Worm (Caenorhabditis elegans) whole organism, L1 larva: Measurements from ENCODE around the gene srh-146.

Experiments
- F16B12.6 ChIP-seq: fragments of 150-350 bp; optimal IDR thresholded peaks from 2 replicates; lab custom pipeline; 2014; ENCODE audit warnings: missing biosample characterization, missing genetic modification characterization
- aha-1 ChIP-seq: fragments of 150-350 bp; optimal IDR thresholded peaks from 2 replicates; lab custom pipeline; 2014; ENCODE audit warnings: missing biosample characterization, missing genetic modification characterization
- ama-1 ChIP-seq: fragments of 150-350 bp; optimal IDR thresholded peaks from 2 replicates; lab custom pipeline; 2014
- blmp-1 ChIP-seq: fragments of 150-350 bp; optimal IDR thresholded peaks from 2 replicates; lab custom pipeline; 2014; ENCODE audit warnings: missing biosample characterization, missing genetic modification characterization
- ceh-63 ChIP-seq: fragments of 200-800 bp; sonication (Bioruptor generic); optimal IDR thresholded peaks from 2 replicates; lab custom pipeline; 2018; ENCODE audit warnings: mild to moderate bottlenecking, missing genetic modification characterization, missing compliant biosample characterization
- dpl-1 ChIP-seq, 3 experiments: fragments of 150-350 bp in 2 of 3; sonication (generic microtip) in 1 of 3; optimal IDR thresholded peaks; 2 replicates each; lab custom pipeline; 2014 to 2017; ENCODE audit warnings: missing biosample characterization in 3 of 3, missing genetic modification characterization in 3 of 3, missing genetic modification reagents in 3 of 3
- efl-1 ChIP-seq, 4 experiments: fragments of 150-350 bp; optimal IDR thresholded peaks in 3 of 4; peaks in 1 of 4; 1 replicate in 1 of 4; 2 replicates in 3 of 4; lab custom pipeline; 2014; ENCODE audit warnings: missing biosample characterization in 2 of 4, missing genetic modification characterization in 2 of 4, missing genetic modification reagents in 2 of 4
- elt-2 ChIP-seq: sonication (generic microtip); optimal IDR thresholded peaks from 2 replicates; lab custom pipeline; 2016; ENCODE audit warnings: missing genetic modification characterization, mild to moderate bottlenecking, inconsistent platforms, missing compliant biosample characterization, missing genetic modification reagents
- ets-5 ChIP-seq: fragments of 200-800 bp; sonication (Bioruptor generic); IDR thresholded peaks from 2 replicates; pipeline ENCODE4 v1.3.6; 2022; ENCODE audit warnings: missing genetic modification characterization, missing compliant biosample characterization
- fkh-10 ChIP-seq: sonication (generic microtip); optimal IDR thresholded peaks from 2 replicates; lab custom pipeline; 2017; ENCODE audit warnings: missing biosample characterization, missing genetic modification reagents, missing genetic modification characterization
- fkh-8 ChIP-seq: sonication (generic microtip); optimal IDR thresholded peaks from 2 replicates; lab custom pipeline; 2016; ENCODE audit warnings: mild to moderate bottlenecking, missing genetic modification characterization, missing compliant biosample characterization
- fos-1 ChIP-seq: fragments of 150-350 bp; optimal IDR thresholded peaks from 2 replicates; lab custom pipeline; 2014; ENCODE audit warnings: missing biosample characterization, missing genetic modification characterization
- hlh-4 ChIP-seq: sonication (generic microtip); optimal IDR thresholded peaks from 2 replicates; lab custom pipeline; 2016; ENCODE audit warnings: mild to moderate bottlenecking, missing genetic modification characterization, missing compliant biosample characterization
- lin-35 ChIP-seq, 2 experiments: fragments of 150-350 bp; optimal IDR thresholded peaks; 2 replicates each; lab custom pipeline; 2014; ENCODE audit warnings: missing biosample characterization in 2 of 2, missing genetic modification characterization in 2 of 2, missing genetic modification reagents in 2 of 2
- lin-39 ChIP-seq: fragments of 150-350 bp; optimal IDR thresholded peaks from 2 replicates; lab custom pipeline; 2014; ENCODE audit warnings: missing biosample characterization, missing genetic modification reagents, missing genetic modification characterization
- lir-3 ChIP-seq: sonication (generic microtip); optimal IDR thresholded peaks from 2 replicates; lab custom pipeline; 2016; ENCODE audit warnings: mild to moderate bottlenecking, missing genetic modification characterization, moderate library complexity, missing compliant biosample characterization; ENCODE audit not compliant: poor library complexity
- lsy-2 ChIP-seq, 2 experiments: fragments of 150-350 bp; optimal IDR thresholded peaks; 2 replicates each; lab custom pipeline; 2014; ENCODE audit warnings: missing biosample characterization in 2 of 2, missing genetic modification characterization in 2 of 2
- nhr-11 ChIP-seq: fragments of 150-350 bp; optimal IDR thresholded peaks from 2 replicates; lab custom pipeline; 2014; ENCODE audit warnings: missing biosample characterization, missing genetic modification characterization
- nhr-47 ChIP-seq: sonication (generic microtip); optimal IDR thresholded peaks from 2 replicates; lab custom pipeline; 2016; ENCODE audit warnings: mild to moderate bottlenecking, missing genetic modification characterization, moderate library complexity, missing compliant biosample characterization
- nhr-76 ChIP-seq: sonication (generic microtip); optimal IDR thresholded peaks from 2 replicates; lab custom pipeline; 2017; ENCODE audit warnings: missing biosample characterization, missing genetic modification characterization
- nhr-84 ChIP-seq: sonication (generic microtip); optimal IDR thresholded peaks from 2 replicates; lab custom pipeline; 2017; ENCODE audit warnings: missing biosample characterization, missing genetic modification characterization
- pqm-1 ChIP-seq: sonication (generic microtip); optimal IDR thresholded peaks from 3 replicates; lab custom pipeline; 2017; ENCODE audit warnings: missing biosample characterization, missing genetic modification characterization
- rnt-1 ChIP-seq: sonication (generic microtip); optimal IDR thresholded peaks from 2 replicates; lab custom pipeline; 2016; ENCODE audit warnings: mild to moderate bottlenecking, missing genetic modification characterization, moderate library complexity, missing compliant biosample characterization
- snpc-4 ChIP-seq: fragments of 150-350 bp; optimal IDR thresholded peaks from 2 replicates; lab custom pipeline; 2014; ENCODE audit warnings: missing biosample characterization, missing genetic modification characterization
- snu-23 ChIP-seq: sonication (generic microtip); optimal IDR thresholded peaks from 2 replicates; lab custom pipeline; 2016; ENCODE audit warnings: missing genetic modification characterization, missing compliant biosample characterization
- sptf-1 ChIP-seq: fragments of 150-350 bp; optimal IDR thresholded peaks from 2 replicates; lab custom pipeline; 2014; ENCODE audit warnings: missing biosample characterization, missing genetic modification characterization
- swsn-7 ChIP-seq: sonication (generic microtip); optimal IDR thresholded peaks from 2 replicates; lab custom pipeline; 2016; ENCODE audit warnings: missing genetic modification characterization, missing compliant biosample characterization
- tbx-2 ChIP-seq: sonication (generic microtip); optimal IDR thresholded peaks from 2 replicates; lab custom pipeline; 2016; ENCODE audit warnings: missing genetic modification characterization, missing compliant biosample characterization
- unc-30 ChIP-seq: sonication (generic microtip); optimal IDR thresholded peaks from 2 replicates; lab custom pipeline; 2017; ENCODE audit warnings: missing biosample characterization, missing genetic modification characterization
- zag-1 ChIP-seq: fragments of 150-350 bp; optimal IDR thresholded peaks from 2 replicates; lab custom pipeline; 2014; ENCODE audit warnings: missing biosample characterization, missing genetic modification characterization

The srh-146 gene

DNA sequence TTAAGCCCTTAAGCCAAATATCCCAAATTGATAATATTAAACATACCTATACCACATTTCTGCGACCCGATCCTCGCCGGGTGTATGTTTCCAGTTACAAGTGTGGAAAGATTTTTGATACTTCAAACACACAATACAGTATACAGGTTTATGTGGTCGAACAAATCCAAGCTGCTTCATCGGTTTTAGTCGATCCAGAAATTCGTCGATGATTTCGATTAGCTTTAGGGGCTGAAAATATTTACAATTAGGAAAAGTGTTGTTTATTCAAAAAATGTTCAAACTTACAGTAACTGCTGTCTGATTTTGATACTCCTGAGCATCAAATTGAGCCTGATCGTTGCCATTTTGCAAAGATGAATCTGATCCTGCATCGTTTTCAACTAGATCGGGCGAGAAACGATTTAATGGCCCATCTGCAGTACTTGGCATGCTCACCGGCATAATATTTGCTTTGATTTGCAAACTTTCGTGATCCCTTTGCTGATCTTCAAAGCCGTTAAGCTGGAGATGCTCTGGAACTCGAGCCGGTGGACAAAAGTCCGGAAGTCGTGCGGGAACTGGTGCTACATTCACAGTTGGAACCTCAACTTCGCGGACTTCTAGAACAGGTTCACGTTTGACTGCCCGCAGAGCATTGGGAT is 37.7 kb upstream of the srh-146 start:
- no peak for TF ChIP-seq efl-1 (optimal IDR thresholded peaks at IDR 0.05; lab: Kevin White, UChicago)
- TF ChIP-seq efl-1 (GFP tag; optimal IDR thresholded peaks at IDR 0.05 in 1 of 2; lab: Kevin White, UChicago), result peak in 1 of 2 experiments; percentile 15
- no peak for TF ChIP-seq ama-1 (lab: Kevin White, UChicago)

DNA sequence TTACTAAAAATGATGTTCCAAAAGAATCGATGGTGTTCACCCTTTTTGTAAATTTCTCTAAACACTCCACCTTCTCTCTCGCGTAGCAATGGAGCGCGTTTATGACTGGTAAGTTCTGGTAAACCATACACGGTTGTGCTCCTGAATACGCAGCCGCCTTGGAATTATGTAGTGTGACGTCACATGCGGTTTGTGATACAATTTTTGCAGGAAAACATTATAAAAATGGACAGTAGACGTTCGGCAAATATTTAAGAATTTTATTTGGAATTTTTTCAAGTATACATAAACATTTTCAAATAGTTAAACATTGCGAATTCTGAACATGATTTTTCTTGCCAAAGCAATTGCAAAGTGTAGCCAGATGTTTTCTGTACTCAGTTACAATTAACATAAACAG is 36.5 kb upstream of the srh-146 start, which contains the start of gene F37B4.10:
TSS of gene F37B4.10 (minus strand) at position 101 of the 400 bp plus-strand sequence.
- TF ChIP-seq dpl-1 (GFP tag; optimal IDR thresholded peaks at IDR 0.05; lab: Kevin White, UChicago), result peak in 1 of 3 experiments; percentile 11
- no peak for TF ChIP-seq nhr-84
- no peak for TF ChIP-seq nhr-76 (tag; lab: Kevin White, UChicago)
- no peak for TF ChIP-seq elt-2 (tag; lab: Kevin White, UChicago)
- TF ChIP-seq swsn-7 (tag; lab: Kevin White, UChicago), result no peak
- TF ChIP-seq zag-1 (tag; lab: Kevin White, UChicago), result no peak
- no peak for TF ChIP-seq F16B12.6 (tag; lab: Kevin White, UChicago)
- TF ChIP-seq hlh-4 (tag; lab: Kevin White, UChicago), result no peak
- peak; percentile 8 to 18 for TF ChIP-seq efl-1 (optimal IDR thresholded peaks at IDR 0.05; lab: Kevin White, UChicago)
- TF ChIP-seq efl-1 (GFP tag; optimal IDR thresholded peaks at IDR 0.05 in 1 of 2; lab: Kevin White, UChicago), result no peak
- TF ChIP-seq fkh-10 (GFP tag; lab: Kevin White, UChicago), result no peak
- peak; percentile 15 to 22 for TF ChIP-seq lin-35 (GFP tag; optimal IDR thresholded peaks at IDR 0.05; lab: Kevin White, UChicago)
- TF ChIP-seq fkh-8 (tag; lab: Kevin White, UChicago), result no peak
- no peak for TF ChIP-seq nhr-47
- TF ChIP-seq rnt-1 (tag; lab: Kevin White, UChicago), result no peak
- TF ChIP-seq snpc-4 (tag; lab: Kevin White, UChicago), result no peak
- TF ChIP-seq lsy-2 (tag; optimal IDR thresholded peaks at IDR 0.05; lab: Kevin White, UChicago), result peak in 1 of 2 experiments; percentile 11
- TF ChIP-seq, all 84 proteins: peak for 4

DNA sequence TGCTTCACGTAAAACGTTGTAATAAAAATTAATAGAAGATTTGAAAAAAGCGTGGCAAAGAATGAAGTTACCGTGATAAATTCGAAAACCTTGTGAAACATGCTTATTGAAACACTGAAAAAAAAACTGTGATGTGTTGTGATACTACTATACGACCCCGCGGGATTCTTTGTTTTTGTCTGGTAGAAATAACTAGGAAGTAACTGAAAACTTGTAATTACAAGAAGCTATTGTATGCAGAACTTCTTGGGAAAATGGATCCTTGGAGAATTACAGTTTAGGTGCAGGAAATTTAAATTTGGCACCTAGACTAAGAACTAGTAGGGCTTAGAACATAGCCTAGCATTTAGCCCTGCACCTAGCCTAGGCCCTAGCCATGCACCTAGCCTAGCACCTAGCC is 34.2 kb upstream of the srh-146 start, which contains the start of gene str-39:
TSS of gene str-39 (minus strand) at position 101 of the 400 bp plus-strand sequence.
- TF ChIP-seq snu-23 (no peak), sptf-1 (tag; lab: Kevin White, UChicago) (no peak), tbx-2 (tag; lab: Kevin White, UChicago) (no peak), fos-1 (no peak), blmp-1 (tag; lab: Kevin White, UChicago) (no peak), unc-30 (no peak), ceh-63 (GFP tag; lab: Kevin White, UChicago) (no peak)

DNA sequence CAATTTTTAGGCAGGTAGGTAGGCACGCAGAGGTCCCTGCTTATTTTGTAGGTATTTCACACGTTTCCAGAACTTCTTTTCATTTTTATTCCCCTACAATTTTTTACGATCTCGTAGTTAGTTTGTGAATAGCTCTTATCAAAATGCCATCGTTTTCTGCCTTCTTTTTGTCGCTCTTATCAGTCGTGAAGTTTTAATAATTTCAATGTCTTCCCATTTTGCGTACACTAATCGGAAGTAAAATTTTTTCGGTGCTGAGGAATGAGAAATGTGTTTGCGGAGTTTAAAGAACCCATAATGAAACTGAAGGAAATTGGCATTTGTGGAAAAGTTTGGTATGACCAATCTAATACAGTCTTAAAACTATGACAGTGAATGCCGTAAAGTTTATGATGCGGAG is 33.7 kb upstream of the srh-146 start:
- peak; percentile 53 for TF ChIP-seq elt-2 (tag; lab: Kevin White, UChicago)
- no peak for TF ChIP-seq pqm-1 (tag; lab: Kevin White, UChicago)

DNA sequence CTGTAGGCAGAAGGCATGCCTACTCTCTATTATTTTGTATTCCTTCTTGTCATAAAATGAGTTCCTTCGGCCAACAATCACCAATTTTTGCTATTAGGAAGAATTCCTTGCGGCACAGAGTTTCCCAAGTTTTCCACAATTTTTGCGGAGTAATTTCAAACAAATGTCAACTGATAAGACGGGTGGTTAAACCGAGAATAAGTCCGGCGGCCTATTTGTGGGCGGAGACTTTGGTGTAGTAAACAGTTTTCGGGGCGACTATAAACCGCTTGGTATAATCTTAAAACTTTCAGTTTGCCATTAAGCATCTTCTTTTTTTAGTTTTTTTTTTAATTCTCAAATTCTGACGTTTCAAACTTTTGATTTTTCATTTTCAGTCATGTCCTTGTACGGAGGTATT is 33.0 kb upstream of the srh-146 start, which contains the start of gene ifc-1:
TSS of gene ifc-1 (plus strand) at position 378 of the 400 bp plus-strand sequence.
- TF ChIP-seq nhr-84 (no peak), fos-1 (no peak), aha-1 (tag; lab: Kevin White, UChicago) (no peak), ceh-63 (GFP tag; lab: Kevin White, UChicago) (no peak), ama-1 (lab: Kevin White, UChicago) (no peak), nhr-11 (tag; lab: Kevin White, UChicago) (no peak), lir-3 (tag; lab: Kevin White, UChicago) (no peak), ets-5 (GFP tag; lab: Robert Waterston, UW) (no peak), nhr-47 (no peak), fkh-8 (tag; lab: Kevin White, UChicago) (no peak), tbx-2 (tag; lab: Kevin White, UChicago) (no peak), elt-2 (tag; lab: Kevin White, UChicago) (peak; percentile 67), lin-39 (tag; lab: Kevin White, UChicago) (no peak), efl-1 (optimal IDR thresholded peaks at IDR 0.05; lab: Kevin White, UChicago) (no peak), efl-1 (GFP tag; optimal IDR thresholded peaks at IDR 0.05 in 1 of 2; lab: Kevin White, UChicago) (peak in 1 of 2 experiments; percentile 21)
- TF ChIP-seq, all 84 proteins: peak for 2
